Worm (Caenorhabditis elegans) whole organism, late embryonic: ENCODE data around the gene C48D1.9.
A peak's percentile ranks its signal among the peaks of the same experiment; 100 is the strongest.

ENCODE experiments used
- C38D4.7 ChIP-seq: fragments of 200-800 bp; sonication (Bioruptor generic); optimal IDR thresholded peaks from 2 replicates; lab custom pipeline; 2018; ENCODE audit warnings: mild to moderate bottlenecking, missing genetic modification characterization, moderate library complexity, missing compliant biosample characterization
- F13H6.1 ChIP-seq: sonication (generic microtip); optimal IDR thresholded peaks from 2 replicates; lab custom pipeline; 2016; ENCODE audit warnings: missing genetic modification characterization, missing compliant biosample characterization
- K02D7.2 ChIP-seq: sonication (generic microtip); optimal IDR thresholded peaks from 2 replicates; lab custom pipeline; 2017; ENCODE audit warnings: mild to moderate bottlenecking, missing genetic modification characterization, missing compliant biosample characterization
- Y22D7AL.16 ChIP-seq: sonication (generic microtip); optimal IDR thresholded peaks from 2 replicates; lab custom pipeline; 2016; ENCODE audit warnings: missing genetic modification characterization, missing compliant biosample characterization
- ama-1 ChIP-seq: fragments of 150-350 bp; optimal IDR thresholded peaks from 2 replicates; lab custom pipeline; 2014
- ceh-18 ChIP-seq: sonication (generic microtip); optimal IDR thresholded peaks from 2 replicates; lab custom pipeline; 2016; ENCODE audit warnings: missing genetic modification characterization, missing compliant biosample characterization
- ceh-19 ChIP-seq: fragments of 200-800 bp; sonication (Bioruptor generic); optimal IDR thresholded peaks from 2 replicates; lab custom pipeline; 2018; ENCODE audit warnings: mild to moderate bottlenecking, missing genetic modification characterization, missing compliant biosample characterization
- ceh-2 ChIP-seq: sonication (generic microtip); optimal IDR thresholded peaks from 2 replicates; lab custom pipeline; 2016; ENCODE audit warnings: missing genotype, missing genetic modification characterization, missing compliant biosample characterization
- ceh-22 ChIP-seq: sonication (generic microtip); optimal IDR thresholded peaks from 2 replicates; lab custom pipeline; 2017; ENCODE audit warnings: missing biosample characterization, missing genetic modification characterization
- ceh-31 ChIP-seq: sonication (generic microtip); optimal IDR thresholded peaks from 2 replicates; lab custom pipeline; 2016; ENCODE audit warnings: missing genetic modification characterization, missing compliant biosample characterization
- ceh-34 ChIP-seq: sonication (generic microtip); optimal IDR thresholded peaks from 2 replicates; lab custom pipeline; 2016; ENCODE audit warnings: mild to moderate bottlenecking, missing genetic modification characterization, missing compliant biosample characterization
- ceh-45 ChIP-seq: fragments of 200-800 bp; sonication (Bioruptor generic); IDR thresholded peaks from 2 replicates; pipeline ENCODE4 v1.3.6; 2022; ENCODE audit warnings: missing genetic modification reagents, missing genetic modification characterization, missing compliant biosample characterization
- ceh-48 ChIP-seq: sonication (generic microtip); optimal IDR thresholded peaks from 2 replicates; lab custom pipeline; 2016; ENCODE audit warnings: missing genetic modification characterization, inconsistent platforms, missing compliant biosample characterization
- dmd-4 ChIP-seq: sonication (generic microtip); optimal IDR thresholded peaks from 2 replicates; lab custom pipeline; 2016; ENCODE audit warnings: borderline replicate concordance, missing genetic modification characterization, missing compliant biosample characterization
- elt-2 ChIP-seq: sonication (generic microtip); optimal IDR thresholded peaks from 2 replicates; lab custom pipeline; 2016; ENCODE audit warnings: missing genetic modification reagents, missing genetic modification characterization, missing compliant biosample characterization
- gmeb-2 ChIP-seq: sonication (generic microtip); optimal IDR thresholded peaks from 2 replicates; lab custom pipeline; 2016; ENCODE audit warnings: missing genetic modification characterization, inconsistent platforms, missing compliant biosample characterization
- hlh-13 ChIP-seq: fragments of 200-800 bp; sonication (Bioruptor generic); optimal IDR thresholded peaks from 2 replicates; lab custom pipeline; 2018; ENCODE audit warnings: mild to moderate bottlenecking, missing genetic modification characterization, missing compliant biosample characterization
- hlh-30 ChIP-seq: sonication (generic microtip); optimal IDR thresholded peaks from 2 replicates; lab custom pipeline; 2017; ENCODE audit warnings: antibody characterized with exemption, missing genetic modification characterization, missing compliant biosample characterization; ENCODE audit not compliant: insufficient read depth
- lin-11 ChIP-seq: fragments of 200-800 bp; sonication (Bioruptor generic); optimal IDR thresholded peaks from 2 replicates; lab custom pipeline; 2018; ENCODE audit warnings: mild to moderate bottlenecking, missing genetic modification characterization, missing compliant biosample characterization
- madf-2 ChIP-seq: sonication (generic microtip); optimal IDR thresholded peaks from 2 replicates; lab custom pipeline; 2017; ENCODE audit warnings: missing genetic modification characterization, missing compliant biosample characterization
- mec-3 ChIP-seq: sonication (generic microtip); optimal IDR thresholded peaks from 2 replicates; lab custom pipeline; 2016; ENCODE audit warnings: borderline replicate concordance, missing genetic modification characterization, missing compliant biosample characterization
- nfya-1 ChIP-seq: sonication (generic microtip); optimal IDR thresholded peaks from 2 replicates; lab custom pipeline; 2017; ENCODE audit warnings: missing genetic modification characterization, mild to moderate bottlenecking, missing compliant biosample characterization, antibody characterized with exemption, moderate library complexity
- nhr-232 ChIP-seq: sonication (generic microtip); optimal IDR thresholded peaks from 2 replicates; lab custom pipeline; 2016; ENCODE audit warnings: missing genetic modification characterization, missing compliant biosample characterization
- odd-2 ChIP-seq: sonication (generic microtip); optimal IDR thresholded peaks from 2 replicates; lab custom pipeline; 2017; ENCODE audit warnings: antibody characterized with exemption, mild to moderate bottlenecking, missing genetic modification characterization, missing compliant biosample characterization
- pag-3 ChIP-seq: sonication (generic microtip); optimal IDR thresholded peaks from 2 replicates; lab custom pipeline; 2016; ENCODE audit warnings: missing compliant biosample characterization, missing genetic modification characterization, borderline replicate concordance
- pha-2 ChIP-seq: sonication (generic microtip); optimal IDR thresholded peaks from 2 replicates; lab custom pipeline; 2017; ENCODE audit warnings: mild to moderate bottlenecking, missing genetic modification characterization, missing compliant biosample characterization
- pha-4 ChIP-seq: fragments of 150-350 bp; optimal IDR thresholded peaks from 2 replicates; lab custom pipeline; 2018; ENCODE audit warnings: missing biosample characterization, missing genetic modification reagents, missing genetic modification characterization
- pqm-1 ChIP-seq: sonication (generic microtip); optimal IDR thresholded peaks from 2 replicates; lab custom pipeline; 2016; ENCODE audit warnings: missing genetic modification characterization, missing compliant biosample characterization
- ref-2 ChIP-seq: sonication (generic microtip); optimal IDR thresholded peaks from 2 replicates; lab custom pipeline; 2016; ENCODE audit warnings: missing genetic modification characterization, missing compliant biosample characterization
- rnt-1 ChIP-seq: sonication (generic microtip); optimal IDR thresholded peaks from 2 replicates; lab custom pipeline; 2016; ENCODE audit warnings: missing genetic modification characterization, missing compliant biosample characterization
- sox-2 ChIP-seq: fragments of 200-800 bp; sonication (Bioruptor generic); IDR thresholded peaks from 2 replicates; pipeline ENCODE4 v1.3.6; 2022; ENCODE audit warnings: missing genetic modification reagents, missing genetic modification characterization, missing compliant biosample characterization
- sox-4 ChIP-seq: sonication (generic microtip); optimal IDR thresholded peaks from 2 replicates; lab custom pipeline; 2017; ENCODE audit warnings: mild to moderate bottlenecking, missing genetic modification characterization, inconsistent platforms, missing compliant biosample characterization
- syd-9 ChIP-seq: sonication (generic microtip); optimal IDR thresholded peaks from 2 replicates; lab custom pipeline; 2016; ENCODE audit warnings: mild to moderate bottlenecking, missing genetic modification characterization, moderate library complexity, missing compliant biosample characterization
- unc-42 ChIP-seq: sonication (generic microtip); optimal IDR thresholded peaks from 2 replicates; lab custom pipeline; 2016; ENCODE audit warnings: missing genotype, missing genetic modification characterization, missing compliant biosample characterization

C48D1.9 gene

DNA sequence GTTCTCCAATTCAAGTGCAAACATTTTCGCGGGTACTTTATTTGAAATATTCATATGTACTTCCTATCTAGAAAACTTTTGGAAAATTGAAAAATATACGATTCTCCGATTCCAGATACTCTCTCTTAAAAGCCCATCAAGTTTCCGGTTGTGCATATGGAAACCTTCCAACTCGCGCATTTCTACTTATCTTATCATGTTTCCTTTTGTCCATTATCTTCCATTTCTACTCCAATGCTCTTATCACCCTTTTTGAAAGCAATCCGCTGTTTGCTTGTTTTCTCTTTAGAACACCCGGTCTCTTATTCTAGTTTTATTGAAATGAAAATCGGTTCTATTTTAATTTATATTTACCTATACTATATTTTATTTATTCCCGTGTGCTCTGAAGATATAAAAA lies 12.2 kb upstream of the C48D1.9 start, which contains the start of gene C48D1.5:
Gene C48D1.5, plus strand, starts transcription at position 301 of the 400 bp plus-strand sequence.
- TF ChIP-seq lin-11 (tag; lab: Kevin White, UChicago): no peak
- no peak for TF ChIP-seq ceh-2
- TF ChIP-seq ceh-31 (tag; lab: Kevin White, UChicago): no peak
- no peak for TF ChIP-seq C38D4.7 (GFP tag; lab: Kevin White, UChicago)
- TF ChIP-seq pqm-1 (tag; lab: Kevin White, UChicago): no peak
- no peak for TF ChIP-seq nhr-232 (tag; lab: Kevin White, UChicago)
- TF ChIP-seq elt-2 (tag; lab: Kevin White, UChicago): peak; percentile 88
- TF ChIP-seq, all 69 proteins: peak for 1

DNA sequence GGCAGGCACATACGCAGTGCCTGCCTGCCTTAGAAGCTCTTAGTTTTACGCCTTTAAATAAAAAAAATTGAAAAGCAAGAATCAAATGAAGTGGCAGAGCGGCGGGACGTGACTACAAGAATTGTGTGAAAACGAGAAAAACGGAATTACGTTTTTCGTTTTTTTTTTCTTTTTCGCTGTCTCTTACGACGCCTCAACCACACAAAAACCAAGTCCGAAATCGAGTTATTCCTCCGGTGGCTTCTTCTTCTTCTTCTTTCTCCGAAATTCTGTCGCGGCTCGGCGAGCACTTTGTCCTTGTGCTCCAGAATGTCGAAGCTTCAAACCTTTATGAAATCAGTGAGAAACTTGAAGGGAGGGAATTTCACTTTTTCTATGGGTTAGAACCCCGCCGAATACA lies 11.1 kb upstream of the C48D1.9 start:
- TF ChIP-seq sox-2 (GFP tag; lab: Robert Waterston, UW) (no peak), ceh-22 (no peak), hlh-13 (GFP tag; lab: Kevin White, UChicago) (no peak), unc-42 (tag; lab: Kevin White, UChicago) (peak; percentile 75)

DNA sequence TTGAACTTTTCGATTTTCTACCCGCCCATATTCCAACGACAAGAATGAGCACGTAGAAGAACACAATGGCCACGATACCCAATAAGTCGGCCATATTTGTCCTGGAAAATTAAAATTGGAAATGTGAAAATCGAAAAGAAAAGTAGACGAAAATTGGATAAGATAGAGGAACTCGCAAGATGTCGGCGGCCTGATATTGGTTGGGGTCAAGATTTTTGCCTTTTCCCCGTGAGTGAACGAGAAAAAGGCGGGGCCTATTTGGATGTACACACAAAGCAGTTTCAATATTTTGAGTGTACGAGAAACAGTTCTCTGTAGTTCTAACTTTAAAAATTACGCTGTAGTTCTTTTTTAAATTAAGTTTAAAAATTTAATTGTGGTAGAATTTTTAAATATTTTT lies 5.0 kb upstream of the C48D1.9 start, which contains the start of gene cho-1:
Gene cho-1, minus strand, starts transcription at position 101 of the 400 bp plus-strand sequence.
- TF ChIP-seq nfya-1 (tag; lab: Kevin White, UChicago): no peak
- no peak for TF ChIP-seq madf-2 (tag; lab: Kevin White, UChicago)

DNA sequence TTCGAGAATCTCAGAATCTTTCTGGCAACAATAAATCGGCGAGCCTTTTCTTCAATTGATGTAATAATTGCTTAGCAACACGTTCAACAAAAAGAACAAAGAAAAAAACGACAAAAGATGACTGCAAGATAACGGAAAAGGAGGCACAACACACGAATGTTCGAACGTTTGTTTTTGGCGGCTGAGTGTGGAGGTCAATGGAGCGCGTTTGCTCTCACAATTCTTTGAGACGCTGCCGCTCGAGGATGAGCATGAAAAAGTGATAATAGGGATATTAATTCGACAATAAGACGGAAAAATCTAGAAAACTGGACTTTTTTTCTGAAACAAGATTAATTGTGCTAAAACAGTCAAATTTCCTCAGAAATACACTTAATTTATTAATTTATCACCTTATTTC lies 3.6 kb downstream of the C48D1.9 start:
- TF ChIP-seq K02D7.2 (tag; lab: Kevin White, UChicago) (no peak), ref-2 (tag; lab: Kevin White, UChicago) (peak; percentile 16), ceh-31 (tag; lab: Kevin White, UChicago) (peak; percentile 18)

DNA sequence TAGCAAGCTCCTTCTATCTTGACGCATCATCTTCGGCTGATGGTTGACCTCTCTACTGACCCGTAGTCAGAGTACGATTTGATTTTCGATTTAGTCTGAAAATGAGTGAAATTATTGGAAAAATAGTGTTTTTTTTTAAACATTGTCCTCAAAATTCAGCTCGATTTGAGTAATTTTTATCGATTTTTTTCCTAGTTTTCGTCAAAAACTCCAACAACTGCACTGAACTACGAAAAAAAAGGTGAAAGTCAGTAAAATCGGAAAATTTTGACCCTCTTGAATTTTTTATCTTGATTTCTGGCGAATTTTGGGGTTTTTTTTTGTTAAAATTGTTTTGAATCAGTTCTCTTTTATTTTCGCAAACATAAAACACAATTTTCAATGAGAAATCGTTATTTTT lies 5.4 kb downstream of the C48D1.9 start, which contains the start of gene ced-3:
Gene ced-3, minus strand, starts transcription at position 101 of the 400 bp plus-strand sequence.
- TF ChIP-seq pag-3: no peak
- no peak for TF ChIP-seq hlh-13 (GFP tag; lab: Kevin White, UChicago)
- no peak for TF ChIP-seq ceh-19 (GFP tag; lab: Kevin White, UChicago)
- no peak for TF ChIP-seq pha-4
- no peak for TF ChIP-seq Y22D7AL.16 (tag; lab: Kevin White, UChicago)
- no peak for TF ChIP-seq pha-2 (tag; lab: Kevin White, UChicago)
- no peak for TF ChIP-seq mec-3
- no peak for TF ChIP-seq F13H6.1 (tag; lab: Kevin White, UChicago)
- TF ChIP-seq sox-4 (tag; lab: Kevin White, UChicago): no peak
- no peak for TF ChIP-seq syd-9 (tag; lab: Kevin White, UChicago)
- no peak for TF ChIP-seq rnt-1
- no peak for TF ChIP-seq ceh-18 (tag; lab: Kevin White, UChicago)
- TF ChIP-seq, all 69 proteins: peak for 0

DNA sequence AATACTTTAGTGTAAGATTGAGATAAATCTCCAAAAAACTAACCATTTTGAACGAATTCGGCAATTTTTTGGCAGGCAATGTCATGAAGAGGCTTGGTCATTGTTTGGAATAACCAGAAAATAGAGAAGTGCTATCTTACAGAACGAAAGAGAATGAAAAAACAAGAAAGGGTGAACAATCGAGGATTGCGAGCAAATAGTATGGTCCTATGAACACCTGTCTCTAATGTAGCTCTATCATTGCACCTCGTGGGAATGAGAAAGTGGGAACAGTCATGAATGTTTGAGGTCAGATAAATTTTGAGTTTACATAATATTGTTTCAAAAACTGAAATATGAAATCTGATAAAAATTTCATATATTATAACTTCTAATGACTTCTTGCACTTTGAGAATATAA lies 12.2 kb downstream of the C48D1.9 start, which contains the start of gene C48D1.1:
Gene C48D1.1, minus strand, starts transcription at position 101 of the 400 bp plus-strand sequence.
- TF ChIP-seq ceh-48 (no peak), ama-1 (lab: Kevin White, UChicago) (no peak), K02D7.2 (tag; lab: Kevin White, UChicago) (no peak), hlh-13 (GFP tag; lab: Kevin White, UChicago) (no peak), ceh-34 (no peak), gmeb-2 (tag; lab: Kevin White, UChicago) (no peak), rnt-1 (no peak), hlh-30 (tag; lab: Kevin White, UChicago) (no peak), dmd-4 (no peak), ceh-45 (no peak), odd-2 (no peak), ref-2 (tag; lab: Kevin White, UChicago) (no peak), ceh-18 (tag; lab: Kevin White, UChicago) (no peak)
- TF ChIP-seq, all 69 proteins: peak for 0
